Worm (Caenorhabditis elegans) whole organism, young adult: ENCODE data around the gene F09G8.7.

Source experiments
- K12H6.12 ChIP-seq: fragments of 200-800 bp; sonication (Bioruptor generic); optimal IDR thresholded peaks from 2 replicates; lab custom pipeline; 2018; ENCODE audit warnings: mild to moderate bottlenecking, missing genetic modification characterization, missing compliant biosample characterization
- ZK185.1 ChIP-seq: sonication (generic microtip); optimal IDR thresholded peaks from 2 replicates; lab custom pipeline; 2016; ENCODE audit warnings: mild to moderate bottlenecking, missing genetic modification characterization, missing compliant biosample characterization; ENCODE audit not compliant: poor library complexity, severe bottlenecking
- nhr-80 ChIP-seq: sonication (generic microtip); optimal IDR thresholded peaks from 2 replicates; lab custom pipeline; 2016; ENCODE audit warnings: missing genetic modification characterization, missing compliant biosample characterization
- unc-62 ChIP-seq: fragments of 150-350 bp; optimal IDR thresholded peaks from 2 replicates; lab custom pipeline; 2014; ENCODE audit warnings: missing biosample characterization, missing genetic modification reagents, missing genetic modification characterization
- zim-3 ChIP-seq: sonication (generic microtip); optimal IDR thresholded peaks from 2 replicates; lab custom pipeline; 2017; ENCODE audit warnings: mild to moderate bottlenecking, missing genetic modification characterization, moderate library complexity, missing compliant biosample characterization

- TF ChIP-seq K12H6.12 (tag; lab: Kevin White, UChicago): no peak
- no peak for TF ChIP-seq unc-62 (GFP tag; lab: Kevin White, UChicago)
- TF ChIP-seq nhr-80 (tag; lab: Kevin White, UChicago): no peak
- no peak for TF ChIP-seq ZK185.1 (tag; lab: Kevin White, UChicago)
- no peak for TF ChIP-seq zim-3 (tag; lab: Kevin White, UChicago)
Observed at ce11 chrIII:8305304-8305703, 37.1 kb upstream of the F09G8.7 start.
